Worm (Caenorhabditis elegans) whole organism, L4 larva: ENCODE measurements around the gene dyf-2.

Source experiments
- ceh-82 ChIP-seq: sonication (generic microtip); optimal IDR thresholded peaks from 2 replicates; lab custom pipeline; 2017; ENCODE audit warnings: missing biosample characterization, missing genetic modification characterization
- daf-12 ChIP-seq: fragments of 150-350 bp; optimal IDR thresholded peaks from 2 replicates; lab custom pipeline; 2014; ENCODE audit warnings: missing biosample characterization, missing genetic modification reagents, missing genetic modification characterization
- dmd-6 ChIP-seq: fragments of 200-800 bp; sonication (Bioruptor generic); IDR thresholded peaks from 2 replicates; pipeline ENCODE4 v1.3.6; 2022; ENCODE audit warnings: missing genetic modification reagents, missing genetic modification characterization, missing compliant biosample characterization
- nhr-6 ChIP-seq: fragments of 150-350 bp; optimal IDR thresholded peaks from 2 replicates; lab custom pipeline; 2014; ENCODE audit warnings: missing biosample characterization, missing genetic modification characterization
- nhr-77 ChIP-seq: fragments of 150-350 bp; optimal IDR thresholded peaks from 2 replicates; lab custom pipeline; 2014; ENCODE audit warnings: missing biosample characterization, missing genetic modification characterization
- spr-1 ChIP-seq: sonication (generic microtip); optimal IDR thresholded peaks from 2 replicates; lab custom pipeline; 2016; ENCODE audit warnings: mild to moderate bottlenecking, missing genetic modification characterization, missing compliant biosample characterization

ce11 chrIII:13643534-13643933, 42.7 kb downstream of the dyf-2 start, which contains the start of the genes drr-2 and set-16:
- no peak for TF ChIP-seq daf-12
- TF ChIP-seq dmd-6 (GFP tag; lab: Robert Waterston, UW): peak; percentile 99
- peak; percentile 99 for TF ChIP-seq nhr-6 (tag; lab: Kevin White, UChicago)
- TF ChIP-seq nhr-77: peak; percentile 98
- TF ChIP-seq spr-1 (tag; lab: Kevin White, UChicago): peak; percentile 96
- no peak for TF ChIP-seq ceh-82 (tag; lab: Kevin White, UChicago)
